Fruit fly (Drosophila melanogaster): ENCODE results near the gene CG5039.

CG5039 gene

dm6 chr3R:25630541-25630940 is 47.9 kb upstream of the CG5039 start (continued):
- TF ChIP-seq ranshi (GFP tag; IDR thresholded peaks at IDR 0.05) (peak; percentile 34; the same call in 1 of the 2 replicates), ind (GFP tag; optimal IDR thresholded peaks at IDR 0.05) (no peak), PHDP (tag; optimal IDR thresholded peaks at IDR 0.05) (peak; percentile 53), vnd (GFP tag; IDR thresholded peaks at IDR 0.05; ENCODE audit: partially characterized antibody) (no peak), jigr1 (GFP tag; IDR thresholded peaks at IDR 0.05) (no peak), pho (GFP tag; optimal IDR thresholded peaks at IDR 0.05) (no peak), fd96Cb (tag; optimal IDR thresholded peaks at IDR 0.05) (peak; percentile 27), CG6272 (GFP tag; IDR thresholded peaks at IDR 0.05) (no peak), CG2678 (tag; optimal IDR thresholded peaks at IDR 0.05) (peak; percentile 64), pita (GFP tag; optimal IDR thresholded peaks at IDR 0.05) (no peak), Hr3 (GFP tag; optimal IDR thresholded peaks at IDR 0.05) (no peak), CG10267 (tag; optimal IDR thresholded peaks at IDR 0.05) (no peak), tin (GFP tag; optimal IDR thresholded peaks at IDR 0.05) (no peak), CG17568 (GFP tag; optimal IDR thresholded peaks at IDR 0.05) (no peak), CG12071 (GFP tag; optimal IDR thresholded peaks at IDR 0.05) (no peak), Hr51 (GFP tag; optimal IDR thresholded peaks at IDR 0.05) (peak in 1 of 2 experiments; percentile 52), CG18764 (GFP tag; optimal IDR thresholded peaks at IDR 0.05) (no peak), Fer1 (GFP tag; optimal IDR thresholded peaks at IDR 0.05) (peak; percentile 25), CG12391 (tag; optimal IDR thresholded peaks at IDR 0.05) (peak; percentile 35), CG1024 (GFP tag; IDR thresholded peaks at IDR 0.05) (no peak), Spps (tag; optimal IDR thresholded peaks at IDR 0.05) (peak; percentile 10), Awh (GFP tag; IDR thresholded peaks at IDR 0.05) (peak; percentile 26; the same call in 1 of the 2 replicates), Adf1 (GFP tag; IDR thresholded peaks at IDR 0.05) (no peak), CG4854 (GFP tag; optimal IDR thresholded peaks at IDR 0.05) (no peak), Sin3A (optimal IDR thresholded peaks at IDR 0.05) (no peak), CG11723 (GFP tag; optimal IDR thresholded peaks at IDR 0.05) (no peak), CG11398 (GFP tag; optimal IDR thresholded peaks at IDR 0.05) (no peak), pzg (GFP tag; optimal IDR thresholded peaks at IDR 0.05) (no peak), Oaz (GFP tag; IDR thresholded peaks at IDR 0.05) (peak; percentile 30; the same call in 1 of the 2 replicates), slbo (GFP tag; IDR thresholded peaks at IDR 0.05) (peak; percentile 39; the same call in 1 of the 2 replicates), Ssrp (tag; optimal IDR thresholded peaks at IDR 0.05) (peak; percentile 32), z (GFP tag; IDR thresholded peaks at IDR 0.05) (no peak), bsh (GFP tag; optimal IDR thresholded peaks at IDR 0.05) (peak in 1 of 2 experiments; percentile 55), CoRest (tag; optimal IDR thresholded peaks at IDR 0.05) (peak; percentile 18), CG14014 (GFP tag; IDR thresholded peaks at IDR 0.05) (0 out of 2 replicates have a peak, but pooled peaks have one; percentile 24), CG3838 (GFP tag; optimal IDR thresholded peaks at IDR 0.05) (no peak), grau (tag; optimal IDR thresholded peaks at IDR 0.05) (peak; percentile 48), p53 (GFP tag; optimal IDR thresholded peaks at IDR 0.05) (no peak), CG7963 (GFP tag; IDR thresholded peaks at IDR 0.05; ENCODE audit: partially characterized antibody) (no peak), dmrt99B (tag; optimal IDR thresholded peaks at IDR 0.05) (peak; percentile 58), CG15479 (GFP tag; optimal IDR thresholded peaks at IDR 0.05) (no peak), bowl (GFP tag; IDR thresholded peaks at IDR 0.05) (no peak), CG6813 (GFP tag; optimal IDR thresholded peaks at IDR 0.05) (no peak), CG13123 (GFP tag; optimal IDR thresholded peaks at IDR 0.05) (no peak), pnt (GFP tag; optimal IDR thresholded peaks at IDR 0.05) (no peak), CG7839 (tag; optimal IDR thresholded peaks at IDR 0.05) (peak; percentile 61), Fer2 (tag; optimal IDR thresholded peaks at IDR 0.05) (no peak), CG15269 (tag; optimal IDR thresholded peaks at IDR 0.05) (peak; percentile 52), lola (GFP tag; optimal IDR thresholded peaks at IDR 0.05) (no peak), CG17186 (GFP tag; optimal IDR thresholded peaks at IDR 0.05) (no peak)

Measured in whole organism, embryonic.